Fruit fly (Drosophila melanogaster) whole organism, larva: Measurements from ENCODE around the gene CG34409.

Experiments
- noc ChIP-seq: fragments of 200-800 bp; sonication (Bioruptor generic); optimal IDR thresholded peaks from 3 replicates; lab custom pipeline; 2019; ENCODE audit warnings: missing biosample characterization, mild to moderate bottlenecking, missing genetic modification characterization, moderate library complexity

The CG34409 gene

DNA sequence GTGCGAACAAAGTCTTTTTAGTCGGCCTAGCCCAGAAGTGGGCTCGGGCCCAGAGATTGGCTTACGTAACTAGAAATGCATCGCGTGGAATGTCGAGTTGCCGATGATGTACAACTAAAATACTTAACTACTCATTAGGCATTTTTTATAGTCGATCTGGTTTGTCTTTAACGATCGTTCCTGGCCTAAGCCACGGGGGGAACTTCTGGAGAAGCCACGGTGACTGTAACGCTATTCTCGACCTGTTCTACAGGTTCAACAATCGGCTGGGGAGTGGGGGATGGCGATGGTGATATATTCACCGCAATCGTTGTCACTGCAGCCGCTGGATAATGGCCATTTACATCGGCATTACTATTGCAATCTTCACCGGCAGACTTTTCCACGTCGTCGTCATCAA is at the start of gene CG34409:
Gene CG34409, minus strand, starts transcription at position 101 of the 400 bp plus-strand sequence.
- TF ChIP-seq noc (tag; lab: Kevin White, UChicago) = no peak

dm6 chr3R:9793018-9793417 is 46.9 kb upstream of the CG34409 start, which contains the start of gene CG8516:
Gene CG8516, plus strand, starts transcription at chr3R:9793295.
- no peak for TF ChIP-seq noc (tag; lab: Kevin White, UChicago)

dm6 chr3R:9791177-9791806 is 45.1 kb upstream of the CG34409 start, which contains the start of the genes CG12945 and CG8507:
Gene CG12945, minus strand, starts transcription at chr3R:9791221.
Gene CG8507, plus strand, starts transcription at chr3R:9791483.
- TF ChIP-seq noc (tag; lab: Kevin White, UChicago) = peak; percentile 50

dm6 chr3R:9784341-9785062 is 38.3 kb upstream of the CG34409 start, which contains the start of the genes MtnA and CG8500:
Gene MtnA, minus strand, starts transcription at chr3R:9784370.
Gene CG8500, plus strand, starts transcription at chr3R:9784653.
- TF ChIP-seq noc (tag; lab: Kevin White, UChicago) = no peak

- TF ChIP-seq noc (tag; lab: Kevin White, UChicago) = no peak
Observed at dm6 chr3R:9783240-9783917, 37.2 kb upstream of the CG34409 start.

DNA sequence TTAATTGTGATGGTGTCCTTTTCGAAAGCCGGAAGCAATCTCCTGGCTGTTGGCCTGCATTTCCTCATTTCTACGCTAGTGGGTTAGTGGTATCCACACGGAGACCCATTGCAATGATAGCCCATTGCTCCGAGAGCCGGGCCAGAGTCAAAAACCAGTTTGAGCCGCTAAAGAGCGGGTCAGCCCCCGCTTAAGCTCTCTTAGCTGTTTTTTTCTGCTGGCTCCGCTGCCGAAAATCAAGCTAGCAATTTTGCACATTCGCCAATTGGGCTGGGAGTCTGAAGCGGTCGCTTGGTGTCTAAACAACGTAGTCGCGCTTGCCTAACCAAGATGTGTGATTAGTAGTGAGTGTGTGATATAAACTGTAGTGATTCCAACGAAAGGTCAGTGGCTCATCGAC is 33.6 kb upstream of the CG34409 start, which contains the start of gene CG12947:
Gene CG12947, plus strand, starts transcription at position 301 of the 400 bp plus-strand sequence.
- no peak for TF ChIP-seq noc (tag; lab: Kevin White, UChicago)

DNA sequence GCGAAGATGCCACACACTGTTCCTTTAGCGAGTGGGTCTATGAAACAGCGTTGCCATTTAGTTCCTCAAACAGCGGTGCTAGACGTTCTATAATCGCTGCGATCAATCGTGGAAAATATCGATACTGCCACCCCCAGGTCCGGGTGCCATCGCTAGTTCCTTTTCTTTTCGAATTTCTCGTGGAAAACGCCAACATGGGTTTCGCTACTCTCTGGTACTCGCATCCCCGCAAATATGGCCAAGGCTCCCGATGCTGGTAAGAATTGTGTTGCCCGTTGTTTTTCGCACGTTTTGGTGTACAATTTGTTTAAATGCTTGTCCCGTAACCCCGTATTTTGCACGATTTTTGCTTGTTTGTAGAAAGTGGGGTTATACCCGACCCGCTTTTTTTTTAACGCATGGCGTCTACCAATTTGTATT is 31.8 kb upstream of the CG34409 start, which contains the start of gene RpS29:
Gene RpS29, plus strand, starts transcription at position 102 of the 420 bp plus-strand sequence.
- TF ChIP-seq noc (tag; lab: Kevin White, UChicago) = peak; percentile 73

dm6 chr3R:9774821-9775220 is 28.7 kb upstream of the CG34409 start, which contains the start of gene topi:
Gene topi, plus strand, starts transcription at chr3R:9775121.
- TF ChIP-seq noc (tag; lab: Kevin White, UChicago) = no peak

- TF ChIP-seq noc (tag; lab: Kevin White, UChicago) = peak; percentile 73
Observed at dm6 chr3R:9774147-9774546, 28.0 kb upstream of the CG34409 start, which contains the start of gene Whamy. Gene Whamy, minus strand, starts transcription at chr3R:9774419.

DNA sequence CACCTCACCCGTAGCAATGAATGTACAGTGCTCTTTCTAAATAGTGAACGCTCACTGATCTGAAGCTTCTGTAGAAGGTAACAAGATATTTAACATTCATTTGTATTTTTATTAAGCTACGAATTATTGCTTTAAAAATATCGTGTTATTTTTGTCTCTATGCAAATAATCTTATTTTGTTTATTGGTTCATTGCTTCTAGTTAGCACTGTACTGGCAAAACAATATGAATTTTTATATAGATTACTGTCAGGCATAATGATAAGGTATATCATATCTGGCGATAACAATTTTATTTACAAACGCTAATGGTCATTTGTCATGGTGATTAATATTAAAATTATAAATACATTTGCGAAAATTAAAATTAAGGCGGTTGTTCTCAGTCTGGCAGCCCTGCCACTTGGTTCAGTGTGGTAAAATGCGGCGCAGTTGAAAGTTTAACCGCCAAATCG is 25.4 kb upstream of the CG34409 start, which contains the start of gene CG9471:
Gene CG9471, minus strand, starts transcription at position 24 of the 454 bp plus-strand sequence.
- TF ChIP-seq noc (tag; lab: Kevin White, UChicago) = peak; percentile 97

dm6 chr3R:9770127-9770526 is 24.0 kb upstream of the CG34409 start:
- no peak for TF ChIP-seq noc (tag; lab: Kevin White, UChicago)

- TF ChIP-seq noc (tag; lab: Kevin White, UChicago) = no peak
Observed at dm6 chr3R:9768884-9769283, 22.7 kb upstream of the CG34409 start, which contains the start of gene MED6. Gene MED6, minus strand, starts transcription at chr3R:9768984.

DNA sequence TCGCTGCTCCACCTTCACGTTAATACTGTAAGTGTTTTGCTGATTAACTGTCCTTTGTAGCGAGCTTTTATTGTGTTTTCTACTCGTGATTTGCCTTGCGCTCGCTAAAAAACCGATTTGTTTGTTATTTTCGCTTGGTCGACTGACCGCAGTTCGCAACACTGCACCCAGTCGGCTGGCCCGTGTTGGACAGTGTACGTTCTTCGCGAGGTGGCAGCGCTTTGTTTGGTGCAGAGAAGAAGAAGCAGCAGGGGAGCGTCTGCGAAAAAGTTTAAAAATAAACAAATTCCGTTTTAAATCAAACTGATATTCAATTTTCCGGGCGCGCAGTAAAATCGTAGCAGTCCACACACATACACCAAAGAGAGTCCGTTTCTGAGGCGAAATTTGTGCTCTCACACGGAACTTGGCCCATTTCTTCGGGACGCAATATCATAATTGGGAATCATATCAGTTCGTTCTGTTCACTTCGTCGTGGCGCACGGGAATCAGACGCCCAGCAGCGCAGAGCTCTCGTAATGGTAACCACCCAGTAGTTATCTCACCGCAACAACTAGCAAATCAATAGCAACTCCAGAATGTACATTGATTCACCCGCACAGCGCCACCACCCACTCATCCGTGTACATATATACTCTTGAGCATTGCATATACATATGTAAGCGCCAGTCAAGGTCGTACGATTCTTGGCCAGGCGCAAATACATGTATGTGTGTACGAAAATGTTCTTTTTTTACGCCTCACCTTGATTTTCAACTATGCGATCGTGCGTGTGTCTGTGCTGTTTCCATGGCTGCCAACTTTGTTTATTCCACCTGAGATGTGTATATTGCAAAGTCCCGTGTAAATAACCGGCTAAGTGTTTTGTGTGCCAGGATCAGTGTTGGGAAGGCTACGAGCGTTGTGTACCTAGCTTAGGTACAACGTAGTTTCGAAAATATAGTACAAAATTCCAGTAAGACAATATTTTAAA is 21.7 kb upstream of the CG34409 start, which contains the start of gene Naa80:
Gene Naa80, plus strand, starts transcription at position 215 of the 973 bp plus-strand sequence.
- peak; percentile 49 for TF ChIP-seq noc (tag; lab: Kevin White, UChicago)
